Fruit fly (Drosophila melanogaster) whole organism, embryonic: ENCODE data around the gene CG5853.
A peak's percentile ranks its signal among the peaks of the same experiment; 100 is the strongest.

Experiments used
- Ada2b ChIP-seq: fragments of 200-800 bp; sonication (Bioruptor generic); IDR thresholded peaks from 2 replicates; pipeline ENCODE4 v1.3.6; 2022; ENCODE audit warnings: missing biosample characterization, missing genetic modification characterization
- Adf1 ChIP-seq: fragments of 200-800 bp; sonication (Bioruptor generic); IDR thresholded peaks from 2 replicates; pipeline ENCODE4 v1.3.6; 2022; ENCODE audit warnings: missing biosample characterization, missing genetic modification characterization
- Atf6 ChIP-seq: fragments of 200-800 bp; sonication (Bioruptor generic); IDR thresholded peaks from 2 replicates; pipeline ENCODE4 v1.3.6; 2022; ENCODE audit warnings: missing biosample characterization, missing genetic modification characterization
- CG1024 ChIP-seq: fragments of 200-800 bp; sonication (Bioruptor generic); IDR thresholded peaks from 2 replicates; pipeline ENCODE4 v1.3.6; 2022; ENCODE audit warnings: missing biosample characterization, missing genetic modification characterization
- CG12769 ChIP-seq: fragments of 200-800 bp; sonication (Bioruptor generic); optimal IDR thresholded peaks from 2 replicates; lab custom pipeline; 2019; ENCODE audit warnings: missing biosample characterization, mild to moderate bottlenecking, missing genetic modification characterization, moderate library complexity
- CG15514 ChIP-seq: fragments of 200-800 bp; sonication (Bioruptor generic); optimal IDR thresholded peaks from 3 replicates; lab custom pipeline; 2017; ENCODE audit warnings: missing biosample characterization, missing genetic modification characterization, mild to moderate bottlenecking, moderate library complexity, missing genetic modification reagents
- CG30403 ChIP-seq: fragments of 200-800 bp; sonication (Bioruptor generic); optimal IDR thresholded peaks from 3 replicates; lab custom pipeline; 2016; ENCODE audit warnings: missing biosample characterization, missing genetic modification characterization
- CG4617 ChIP-seq: fragments of 200-800 bp; sonication (Bioruptor generic); optimal IDR thresholded peaks from 3 replicates; lab custom pipeline; 2016; ENCODE audit warnings: missing biosample characterization, missing genetic modification characterization, borderline replicate concordance
- CG4854 ChIP-seq: fragments of 200-800 bp; sonication (Bioruptor generic); optimal IDR thresholded peaks from 2 replicates; lab custom pipeline; 2016; ENCODE audit warnings: missing biosample characterization, missing genetic modification characterization, inconsistent platforms
- CG6654 ChIP-seq: fragments of 200-800 bp; sonication (Bioruptor generic); optimal IDR thresholded peaks from 2 replicates; lab custom pipeline; 2017; ENCODE audit warnings: missing biosample characterization, mild to moderate bottlenecking, missing genetic modification characterization
- CG7987 ChIP-seq: fragments of 200-800 bp; sonication (Bioruptor generic); optimal IDR thresholded peaks from 2 replicates; lab custom pipeline; 2018; ENCODE audit warnings: missing biosample characterization, mild to moderate bottlenecking, missing genetic modification characterization, moderate library complexity
- CG8388 ChIP-seq: fragments of 200-800 bp; sonication (Bioruptor generic); optimal IDR thresholded peaks from 2 replicates; lab custom pipeline; 2019; ENCODE audit warnings: missing biosample characterization, mild to moderate bottlenecking, missing genetic modification characterization, moderate library complexity
- CG9609 ChIP-seq: fragments of 200-800 bp; sonication (Bioruptor generic); optimal IDR thresholded peaks from 3 replicates; lab custom pipeline; 2016; ENCODE audit warnings: missing biosample characterization, missing genetic modification characterization
- D19A ChIP-seq: fragments of 200-800 bp; optimal IDR thresholded peaks from 3 replicates; lab custom pipeline; 2019; ENCODE audit warnings: missing biosample characterization, mild to moderate bottlenecking, missing genetic modification characterization, moderate library complexity
- Deaf1 ChIP-seq: fragments of 200-800 bp; optimal IDR thresholded peaks from 3 replicates; lab custom pipeline; 2019; ENCODE audit warnings: missing biosample characterization, mild to moderate bottlenecking, missing genetic modification characterization, moderate library complexity
- Ets65A ChIP-seq: fragments of 200-800 bp; sonication (Bioruptor generic); peaks from one replicate; lab custom pipeline; 2016; ENCODE audit warnings: missing biosample characterization, missing genetic modification characterization
- GATAe ChIP-seq: fragments of 200-800 bp; sonication (Bioruptor generic); conservative IDR thresholded peaks from 2 replicates; pipeline ENCODE4 v1.3.6; 2022; ENCODE audit warnings: missing biosample characterization, missing genetic modification characterization
- H15 ChIP-seq: fragments of 200-800 bp; sonication (Bioruptor generic); IDR thresholded peaks from 3 replicates; pipeline ENCODE4 v1.3.6; 2022; ENCODE audit warnings: missing biosample characterization, missing genetic modification characterization
- Hr51 ChIP-seq, 2 experiments: fragments of 200-800 bp; sonication (Bioruptor generic); optimal IDR thresholded peaks; 2 replicates in 1 of 2; 3 replicates in 1 of 2; lab custom pipeline; 2016 to 2018; ENCODE audit warnings: missing biosample characterization in 2 of 2, missing genetic modification characterization in 2 of 2, mild to moderate bottlenecking in 1 of 2, moderate library complexity in 1 of 2
- NfI ChIP-seq: fragments of 200-800 bp; sonication (Bioruptor generic); optimal IDR thresholded peaks from 3 replicates; lab custom pipeline; 2018; ENCODE audit warnings: missing biosample characterization, mild to moderate bottlenecking, missing genetic modification characterization, moderate library complexity
- Oaz ChIP-seq: fragments of 200-800 bp; sonication (Bioruptor generic); IDR thresholded peaks from 2 replicates; pipeline ENCODE4 v1.3.6; 2022; ENCODE audit warnings: missing biosample characterization, missing genetic modification characterization
- Oli ChIP-seq: fragments of 200-800 bp; sonication (Bioruptor generic); optimal IDR thresholded peaks from 2 replicates; lab custom pipeline; 2018; ENCODE audit warnings: missing biosample characterization, mild to moderate bottlenecking, missing genetic modification characterization, moderate library complexity
- Opbp ChIP-seq: fragments of 200-800 bp; sonication (Bioruptor generic); IDR thresholded peaks from 3 replicates; pipeline ENCODE4 v1.3.6; 2022; ENCODE audit warnings: missing biosample characterization, missing genetic modification characterization; ENCODE audit not compliant: partially characterized antibody
- Ptx1 ChIP-seq: fragments of 200-800 bp; sonication (Bioruptor generic); IDR thresholded peaks from 2 replicates; pipeline ENCODE4 v1.3.6; 2022; ENCODE audit warnings: missing biosample characterization, missing genetic modification characterization
- Rx ChIP-seq: fragments of 200-800 bp; sonication (Bioruptor generic); IDR thresholded peaks from 2 replicates; pipeline ENCODE4 v1.3.6; 2022; ENCODE audit warnings: missing biosample characterization, missing genetic modification characterization
- Sox100B ChIP-seq: fragments of 200-800 bp; sonication (Bioruptor generic); optimal IDR thresholded peaks from 3 replicates; lab custom pipeline; 2018; ENCODE audit warnings: missing biosample characterization, mild to moderate bottlenecking, missing genetic modification characterization
- ab ChIP-seq: fragments of 200-800 bp; sonication (Bioruptor generic); optimal IDR thresholded peaks from 2 replicates; lab custom pipeline; 2016; ENCODE audit warnings: missing biosample characterization, missing genetic modification characterization
- croc ChIP-seq: fragments of 200-800 bp; sonication (Bioruptor generic); conservative IDR thresholded peaks from 3 replicates; pipeline ENCODE4 v1.3.6; 2022; ENCODE audit warnings: missing biosample characterization, missing genetic modification characterization
- crol ChIP-seq: fragments of 200-800 bp; sonication (Bioruptor generic); IDR thresholded peaks from 2 replicates; pipeline ENCODE4 v1.3.6; 2022; ENCODE audit warnings: missing biosample characterization, missing genetic modification characterization
- dpn ChIP-seq, 2 experiments: fragments of 200-800 bp; sonication (Bioruptor generic); optimal IDR thresholded peaks; 3 replicates each; lab custom pipeline; 2016; ENCODE audit warnings: missing biosample characterization in 2 of 2, missing genetic modification characterization in 2 of 2
- dysf ChIP-seq: fragments of 200-800 bp; sonication (Bioruptor generic); IDR thresholded peaks from 3 replicates; pipeline ENCODE4 v1.3.6; 2022; ENCODE audit warnings: missing biosample characterization, missing genetic modification characterization
- eve ChIP-seq, 2 experiments: fragments of >200 bp; optimal IDR thresholded peaks; 2 replicates each; lab custom pipeline; 2017; ENCODE audit warnings: missing biosample characterization in 2 of 2, missing genetic modification characterization in 2 of 2
- exex ChIP-seq: fragments of 200-800 bp; sonication (Bioruptor generic); optimal IDR thresholded peaks from 4 replicates; lab custom pipeline; 2018; ENCODE audit warnings: missing biosample characterization, mild to moderate bottlenecking, missing genetic modification characterization, moderate library complexity
- gem ChIP-seq: fragments of 200-800 bp; sonication (Bioruptor generic); optimal IDR thresholded peaks from 2 replicates; lab custom pipeline; 2019; ENCODE audit warnings: missing biosample characterization, mild to moderate bottlenecking, missing genetic modification characterization, moderate library complexity
- gfzf ChIP-seq: fragments of 200-800 bp; sonication (Bioruptor generic); optimal IDR thresholded peaks from 2 replicates; lab custom pipeline; 2016; ENCODE audit warnings: missing biosample characterization, mild to moderate bottlenecking, missing genetic modification characterization, moderate library complexity
- grn ChIP-seq: fragments of 200-800 bp; sonication (Bioruptor generic); optimal IDR thresholded peaks from 3 replicates; lab custom pipeline; 2017; ENCODE audit warnings: missing biosample characterization, missing genetic modification characterization
- gt ChIP-seq: fragments of 200-800 bp; sonication (Bioruptor generic); IDR thresholded peaks from 2 replicates; pipeline ENCODE4 v1.3.6; 2022; ENCODE audit warnings: missing biosample characterization, missing genetic modification characterization
- her ChIP-seq: fragments of 200-800 bp; sonication (Bioruptor generic); optimal IDR thresholded peaks from 2 replicates; lab custom pipeline; 2016; ENCODE audit warnings: missing biosample characterization, missing genetic modification characterization
- hth ChIP-seq: fragments of >200 bp; optimal IDR thresholded peaks from 2 replicates; lab custom pipeline; 2017; ENCODE audit warnings: inconsistent platforms
- ind ChIP-seq: fragments of 200-800 bp; sonication (Bioruptor generic); optimal IDR thresholded peaks from 3 replicates; lab custom pipeline; 2016; ENCODE audit warnings: missing biosample characterization, missing genetic modification characterization
- lbe ChIP-seq: fragments of 200-800 bp; sonication (Bioruptor generic); optimal IDR thresholded peaks from 2 replicates; lab custom pipeline; 2016; ENCODE audit warnings: missing biosample characterization, mild to moderate bottlenecking, missing genetic modification characterization
- lov ChIP-seq, 2 experiments: fragments of 200-800 bp in 1 of 2; fragments of >200 bp in 1 of 2; sonication (Bioruptor generic) in 1 of 2; IDR thresholded peaks in 1 of 2; optimal IDR thresholded peaks in 1 of 2; 2 replicates in 1 of 2; 3 replicates in 1 of 2; pipeline versions ENCODE4 v1.3.6 to Lab custom; 2017 to 2022; ENCODE audit warnings: missing biosample characterization in 1 of 2, missing genetic modification characterization in 1 of 2
- nau ChIP-seq: fragments of 200-800 bp; sonication (Bioruptor generic); optimal IDR thresholded peaks from 3 replicates; lab custom pipeline; 2017; ENCODE audit warnings: missing biosample characterization, mild to moderate bottlenecking, missing genetic modification characterization, missing genetic modification reagents
- pfk ChIP-seq: fragments of 200-800 bp; sonication (Bioruptor generic); optimal IDR thresholded peaks from 2 replicates; lab custom pipeline; 2018; ENCODE audit warnings: missing biosample characterization, mild to moderate bottlenecking, missing genetic modification characterization, moderate library complexity
- pum ChIP-seq: fragments of 200-800 bp; sonication (Bioruptor generic); optimal IDR thresholded peaks from 2 replicates; lab custom pipeline; 2016; ENCODE audit warnings: missing biosample characterization, missing genetic modification characterization
- sim ChIP-seq: fragments of 200-800 bp; sonication (Bioruptor generic); IDR thresholded peaks from 2 replicates; pipeline ENCODE4 v1.3.6; 2022; ENCODE audit warnings: missing biosample characterization, missing genetic modification characterization
- sqz ChIP-seq: fragments of 200-800 bp; sonication (Bioruptor generic); optimal IDR thresholded peaks from 3 replicates; lab custom pipeline; 2018; ENCODE audit warnings: missing biosample characterization, mild to moderate bottlenecking, missing genetic modification characterization
- trh ChIP-seq: fragments of 200-800 bp; sonication (Bioruptor generic); optimal IDR thresholded peaks from 2 replicates; lab custom pipeline; 2016; ENCODE audit warnings: missing biosample characterization, missing genetic modification characterization
- twi ChIP-seq: fragments of 200-800 bp; optimal IDR thresholded peaks from 2 replicates; lab custom pipeline; 2019; ENCODE audit warnings: missing biosample characterization, mild to moderate bottlenecking, missing genetic modification characterization, moderate library complexity
- unc-4 ChIP-seq: fragments of 200-800 bp; sonication (Bioruptor generic); IDR thresholded peaks from 2 replicates; pipeline ENCODE4 v1.3.6; 2022; ENCODE audit warnings: missing biosample characterization, missing genetic modification characterization; ENCODE audit not compliant: partially characterized antibody
- usp ChIP-seq: fragments of >200 bp; optimal IDR thresholded peaks from 2 replicates; lab custom pipeline; 2017; ENCODE audit warnings: missing biosample characterization, missing genetic modification characterization
- vfl ChIP-seq: fragments of 200-800 bp; sonication (Bioruptor generic); optimal IDR thresholded peaks from 2 replicates; lab custom pipeline; 2016; ENCODE audit warnings: missing biosample characterization, missing genetic modification characterization

CG5853 gene

DNA sequence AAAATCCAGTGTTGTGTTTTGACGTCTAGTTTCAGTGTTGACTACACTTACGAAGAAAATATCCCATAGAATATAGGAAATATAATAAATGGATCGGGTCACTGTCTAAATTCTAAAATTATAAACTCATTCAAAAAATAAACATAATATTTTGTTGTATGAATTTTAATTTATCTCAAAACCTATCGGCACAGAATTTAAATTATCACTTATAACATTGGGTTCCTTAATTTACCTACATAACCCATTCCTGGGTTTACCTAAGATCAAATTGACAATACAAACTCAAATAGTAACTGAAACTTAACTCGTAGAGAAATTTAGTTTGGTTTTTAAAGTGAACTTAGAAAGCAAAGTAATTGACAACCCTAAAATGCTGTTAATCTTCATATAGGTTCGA is 49.1 kb upstream of the CG5853 start (continued):
- TF ChIP-seq ab (GFP tag; lab: Kevin White, UChicago): no peak
- TF ChIP-seq Ada2b (GFP tag; lab: Robert Waterston, UW): no peak
- no peak for TF ChIP-seq Oaz
- no peak for TF ChIP-seq sim
- no peak for TF ChIP-seq nau (GFP tag; lab: Kevin White, UChicago)
- no peak for TF ChIP-seq crol (GFP tag; lab: Robert Waterston, UW)
- no peak for TF ChIP-seq usp (GFP tag; lab: Kevin White, UChicago)
- no peak for TF ChIP-seq gfzf (GFP tag; lab: Kevin White, UChicago)
- no peak for TF ChIP-seq CG9609 (GFP tag; lab: Kevin White, UChicago)
- no peak for TF ChIP-seq dysf
- peak; percentile 22 for TF ChIP-seq CG30403
- TF ChIP-seq dpn (GFP tag; optimal IDR thresholded peaks at IDR 0.05; lab: Kevin White, UChicago): peak in 1 of 2 experiments; percentile 23
- TF ChIP-seq Ets65A (GFP tag; lab: Kevin White, UChicago): peak; percentile 55
- TF ChIP-seq CG12769 (tag; lab: Kevin White, UChicago): no peak
- TF ChIP-seq Rx (GFP tag; lab: Robert Waterston, UW): no peak
- no peak for TF ChIP-seq twi (tag; lab: Kevin White, UChicago)
- no peak for TF ChIP-seq exex (tag; lab: Kevin White, UChicago)
- TF ChIP-seq Hr51 (GFP tag; optimal IDR thresholded peaks at IDR 0.05; lab: Kevin White, UChicago): peak in 1 of 2 experiments; percentile 2
- TF ChIP-seq trh (GFP tag; lab: Kevin White, UChicago): no peak
- TF ChIP-seq vfl (GFP tag; lab: Kevin White, UChicago): no peak
- TF ChIP-seq CG4617 (GFP tag; lab: Kevin White, UChicago): no peak
- peak; percentile 61 for TF ChIP-seq gem (tag; lab: Kevin White, UChicago)
- peak; percentile 35 for TF ChIP-seq sqz (GFP tag; lab: Kevin White, UChicago)
- no peak for TF ChIP-seq H15 (GFP tag; lab: Robert Waterston, UW)
- no peak for TF ChIP-seq unc-4 (GFP tag; lab: Robert Waterston, UW)
- peak; percentile 2 for TF ChIP-seq ind (GFP tag; lab: Kevin White, UChicago)
- no peak for TF ChIP-seq croc (GFP tag; lab: Robert Waterston, UW)
- TF ChIP-seq CG4854 (GFP tag; lab: Kevin White, UChicago): no peak
- peak; percentile 30 for TF ChIP-seq pum
- no peak for TF ChIP-seq hth (lab: Kevin White, UChicago)
- TF ChIP-seq CG6654 (GFP tag; lab: Kevin White, UChicago): no peak
- peak; percentile 24 for TF ChIP-seq Oli (tag; lab: Kevin White, UChicago)
- no peak for TF ChIP-seq NfI (GFP tag; lab: Kevin White, UChicago)
- no peak for TF ChIP-seq Sox100B (GFP tag; lab: Kevin White, UChicago)
- no peak for TF ChIP-seq Deaf1 (tag; lab: Kevin White, UChicago)
- TF ChIP-seq Opbp (GFP tag; lab: Robert Waterston, UW): no peak
- no peak for TF ChIP-seq her (GFP tag; lab: Kevin White, UChicago)
- TF ChIP-seq grn (GFP tag; lab: Kevin White, UChicago): no peak
- no peak for TF ChIP-seq eve (GFP tag; optimal IDR thresholded peaks at IDR 0.05; lab: Kevin White, UChicago)
- TF ChIP-seq lov (optimal IDR thresholded peaks at IDR 0.05; lab: Kevin White, UChicago): no peak
- no peak for TF ChIP-seq lov (GFP tag; IDR thresholded peaks at IDR 0.05; lab: Robert Waterston, UW)
- no peak for TF ChIP-seq GATAe (GFP tag; lab: Robert Waterston, UW)
- TF ChIP-seq CG1024: no peak
- TF ChIP-seq lbe: no peak
- no peak for TF ChIP-seq Ptx1 (GFP tag; lab: Robert Waterston, UW)
- no peak for TF ChIP-seq CG7987 (GFP tag; lab: Kevin White, UChicago)
- no peak for TF ChIP-seq Adf1 (GFP tag; lab: Robert Waterston, UW)
- TF ChIP-seq gt (GFP tag; lab: Robert Waterston, UW): no peak
- peak; percentile 22 for TF ChIP-seq CG8388
- peak; percentile 27 for TF ChIP-seq D19A
- TF ChIP-seq pfk (GFP tag; lab: Kevin White, UChicago): no peak
- no peak for TF ChIP-seq Atf6 (GFP tag; lab: Robert Waterston, UW)
- TF ChIP-seq CG15514 (GFP tag; lab: Kevin White, UChicago): no peak
